Worm (Caenorhabditis elegans) whole organism, L2 larva: ENCODE measurements around the gene pos-1.

Experiments
- C34F6.9 ChIP-seq: fragments of 150-350 bp; optimal IDR thresholded peaks from 2 replicates; lab custom pipeline; 2014; ENCODE audit warnings: missing biosample characterization, missing genetic modification characterization
- F13H6.1 ChIP-seq: sonication (generic microtip); optimal IDR thresholded peaks from 2 replicates; lab custom pipeline; 2016; ENCODE audit warnings: missing genetic modification characterization, missing compliant biosample characterization
- ZK546.5 ChIP-seq: sonication (generic microtip); optimal IDR thresholded peaks from 2 replicates; lab custom pipeline; 2017; ENCODE audit warnings: missing biosample characterization, missing genetic modification characterization
- blmp-1 ChIP-seq: sonication (generic microtip); optimal IDR thresholded peaks from 2 replicates; lab custom pipeline; 2017; ENCODE audit warnings: missing genetic modification characterization, mild to moderate bottlenecking, missing compliant biosample characterization, antibody characterized with exemption, moderate library complexity; ENCODE audit not compliant: insufficient read depth
- crh-2 ChIP-seq: sonication (generic microtip); optimal IDR thresholded peaks from 2 replicates; lab custom pipeline; 2017; ENCODE audit warnings: missing biosample characterization, missing genetic modification characterization
- dmd-4 ChIP-seq: sonication (generic microtip); optimal IDR thresholded peaks from 2 replicates; lab custom pipeline; 2017; ENCODE audit warnings: missing biosample characterization, missing genetic modification characterization
- elt-3 ChIP-seq: sonication (generic microtip); optimal IDR thresholded peaks from 2 replicates; lab custom pipeline; 2017; ENCODE audit warnings: missing biosample characterization, missing genetic modification characterization
- fos-1 ChIP-seq: fragments of 150-350 bp; optimal IDR thresholded peaks from 2 replicates; lab custom pipeline; 2014; ENCODE audit warnings: missing biosample characterization, missing genetic modification characterization
- gmeb-1 ChIP-seq: fragments of 150-350 bp; optimal IDR thresholded peaks from 2 replicates; lab custom pipeline; 2014; ENCODE audit warnings: missing biosample characterization, missing genetic modification characterization
- lsy-2 ChIP-seq, 2 experiments: fragments of 150-350 bp in 1 of 2; sonication (generic microtip) in 1 of 2; optimal IDR thresholded peaks; 2 replicates each; lab custom pipeline; 2014 to 2017; ENCODE audit warnings: missing biosample characterization in 2 of 2, missing genetic modification characterization in 2 of 2
- mab-5 ChIP-seq: fragments of 150-350 bp; optimal IDR thresholded peaks from 2 replicates; lab custom pipeline; 2014; ENCODE audit warnings: missing biosample characterization, missing genetic modification characterization
- mbf-1 ChIP-seq: sonication (generic microtip); optimal IDR thresholded peaks from 2 replicates; lab custom pipeline; 2017; ENCODE audit warnings: missing biosample characterization, missing genetic modification characterization
- nhr-10 ChIP-seq: sonication (generic microtip); optimal IDR thresholded peaks from 2 replicates; lab custom pipeline; 2017; ENCODE audit warnings: missing biosample characterization, missing genetic modification characterization
- nhr-129 ChIP-seq: fragments of 150-350 bp; optimal IDR thresholded peaks from 2 replicates; lab custom pipeline; 2014; ENCODE audit warnings: missing biosample characterization, missing genetic modification characterization
- nhr-21 ChIP-seq: fragments of 150-350 bp; optimal IDR thresholded peaks from 2 replicates; lab custom pipeline; 2014; ENCODE audit warnings: missing biosample characterization, missing genetic modification characterization
- nhr-23 ChIP-seq: fragments of 150-350 bp; optimal IDR thresholded peaks from 2 replicates; lab custom pipeline; 2014; ENCODE audit warnings: missing biosample characterization, missing genetic modification reagents, missing genetic modification characterization
- nhr-237 ChIP-seq: fragments of 150-350 bp; optimal IDR thresholded peaks from 2 replicates; lab custom pipeline; 2014; ENCODE audit warnings: missing biosample characterization, missing genetic modification characterization
- nhr-25 ChIP-seq: fragments of 150-350 bp; sonication (generic microtip); optimal IDR thresholded peaks from 3 replicates; lab custom pipeline; 2014; ENCODE audit warnings: missing biosample characterization, missing genetic modification characterization
- nhr-6 ChIP-seq: fragments of 150-350 bp; optimal IDR thresholded peaks from 2 replicates; lab custom pipeline; 2014; ENCODE audit warnings: missing biosample characterization, missing genetic modification characterization
- nhr-77 ChIP-seq: fragments of 150-350 bp; optimal IDR thresholded peaks from 2 replicates; lab custom pipeline; 2014; ENCODE audit warnings: missing biosample characterization, missing genetic modification characterization
- peb-1 ChIP-seq: fragments of 150-350 bp; optimal IDR thresholded peaks from 2 replicates; lab custom pipeline; 2014; ENCODE audit warnings: missing biosample characterization, missing genetic modification characterization
- sem-4 ChIP-seq: fragments of 150-350 bp; optimal IDR thresholded peaks from 2 replicates; lab custom pipeline; 2014; ENCODE audit warnings: missing biosample characterization, missing genetic modification reagents, missing genetic modification characterization
- sma-3 ChIP-seq: sonication (generic microtip); optimal IDR thresholded peaks from 2 replicates; lab custom pipeline; 2016; ENCODE audit warnings: missing genetic modification reagents, missing genetic modification characterization, missing compliant biosample characterization
- sma-9 ChIP-seq, 2 experiments: fragments of 150-350 bp in 1 of 2; sonication (generic microtip) in 1 of 2; optimal IDR thresholded peaks; 2 replicates each; lab custom pipeline; 2014 to 2016; ENCODE audit warnings: missing genetic modification characterization in 2 of 2, mild to moderate bottlenecking in 1 of 2, missing biosample characterization in 1 of 2, missing compliant biosample characterization in 1 of 2, missing genetic modification reagents in 1 of 2, moderate library complexity in 1 of 2
- snpc-4 ChIP-seq: fragments of 150-350 bp; optimal IDR thresholded peaks from 2 replicates; lab custom pipeline; 2014; ENCODE audit warnings: missing biosample characterization, missing genetic modification characterization
- unc-55 ChIP-seq: fragments of 150-350 bp; sonication (generic microtip); optimal IDR thresholded peaks from 3 replicates; lab custom pipeline; 2014; ENCODE audit warnings: missing biosample characterization, missing genetic modification reagents, missing genetic modification characterization
- ztf-11 ChIP-seq: sonication (generic microtip); optimal IDR thresholded peaks from 2 replicates; lab custom pipeline; 2017; ENCODE audit warnings: missing biosample characterization, missing genetic modification characterization

The pos-1 gene

DNA sequence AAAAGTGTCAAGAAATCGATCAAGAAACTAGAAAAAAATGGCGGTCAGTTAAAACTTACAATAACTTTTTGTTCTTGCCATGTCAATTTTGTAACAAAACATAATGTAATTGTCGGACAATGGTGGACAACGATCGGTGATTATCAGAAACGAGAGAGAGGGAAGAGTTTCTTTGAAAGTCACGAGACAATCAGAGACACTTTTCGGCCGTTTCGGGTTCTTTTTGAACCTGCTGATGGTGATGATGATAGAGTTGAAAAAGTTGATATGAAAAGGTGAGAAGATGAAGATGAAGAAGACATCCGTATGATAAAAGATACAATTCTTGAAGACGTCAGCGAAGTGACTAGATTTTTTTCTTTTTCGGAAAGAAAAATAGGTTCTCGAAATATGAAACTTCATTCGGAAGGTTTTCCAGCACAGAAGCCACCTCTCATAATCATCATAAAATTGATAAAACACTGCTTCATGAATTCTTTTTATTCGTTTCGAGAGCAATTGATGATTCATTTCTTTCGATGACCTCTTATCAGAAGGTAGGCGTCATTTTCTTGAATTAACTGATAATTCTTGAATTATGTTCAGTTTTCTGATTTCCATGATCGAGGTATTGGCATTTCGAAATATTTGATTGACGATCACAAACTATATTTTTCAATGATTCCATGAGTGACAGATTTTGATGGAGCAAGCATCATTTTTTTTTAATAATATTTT is 13.0 kb downstream of the pos-1 start:
- TF ChIP-seq sma-9 (GFP tag; optimal IDR thresholded peaks at IDR 0.05; lab: Kevin White, UChicago), result peak; percentile 50
- TF ChIP-seq sma-9 (tag; optimal IDR thresholded peaks at IDR 0.05; lab: Kevin White, UChicago), result no peak
- peak; percentile 22 for TF ChIP-seq nhr-25 (tag; lab: Kevin White, UChicago)
- TF ChIP-seq fos-1, result peak; percentile 88
- TF ChIP-seq nhr-129 (tag; lab: Kevin White, UChicago), result peak; percentile 52
- TF ChIP-seq sma-3, result peak; percentile 15
- no peak for TF ChIP-seq crh-2 (tag; lab: Kevin White, UChicago)
- peak; percentile 54 for TF ChIP-seq nhr-21
- TF ChIP-seq nhr-23 (tag; lab: Kevin White, UChicago), result no peak

ce11 chrV:8428585-8429414 is 14.9 kb downstream of the pos-1 start:
- peak; percentile 60 for TF ChIP-seq unc-55 (GFP tag; lab: Kevin White, UChicago)
- no peak for TF ChIP-seq gmeb-1
- TF ChIP-seq nhr-129 (tag; lab: Kevin White, UChicago), result no peak
- no peak for TF ChIP-seq nhr-10 (tag; lab: Kevin White, UChicago)
- peak in 1 of 2 experiments; percentile 20 for TF ChIP-seq lsy-2 (tag; optimal IDR thresholded peaks at IDR 0.05; lab: Kevin White, UChicago)
- peak; percentile 59 for TF ChIP-seq C34F6.9 (tag; lab: Kevin White, UChicago)
- TF ChIP-seq sma-9 (GFP tag; optimal IDR thresholded peaks at IDR 0.05; lab: Kevin White, UChicago), result peak; percentile 71
- TF ChIP-seq sma-9 (tag; optimal IDR thresholded peaks at IDR 0.05; lab: Kevin White, UChicago), result no peak

- no peak for TF ChIP-seq elt-3
- TF ChIP-seq fos-1, result peak; percentile 65
- peak; percentile 36 for TF ChIP-seq F13H6.1 (tag; lab: Kevin White, UChicago)
- peak; percentile 36 for TF ChIP-seq nhr-129 (tag; lab: Kevin White, UChicago)
- TF ChIP-seq gmeb-1, result peak; percentile 32
- TF ChIP-seq crh-2 (tag; lab: Kevin White, UChicago), result peak; percentile 37
- TF ChIP-seq nhr-21, result no peak
- TF ChIP-seq sma-9 (GFP tag; optimal IDR thresholded peaks at IDR 0.05; lab: Kevin White, UChicago), result peak; percentile 5
- no peak for TF ChIP-seq sma-9 (tag; optimal IDR thresholded peaks at IDR 0.05; lab: Kevin White, UChicago)
- no peak for TF ChIP-seq snpc-4 (tag; lab: Kevin White, UChicago)
- peak; percentile 35 for TF ChIP-seq nhr-25 (tag; lab: Kevin White, UChicago)
- TF ChIP-seq blmp-1 (tag; lab: Kevin White, UChicago), result peak; percentile 73
These were observed 20.5 kb downstream of the pos-1 start for ce11 chrV:8434400-8434827.

DNA sequence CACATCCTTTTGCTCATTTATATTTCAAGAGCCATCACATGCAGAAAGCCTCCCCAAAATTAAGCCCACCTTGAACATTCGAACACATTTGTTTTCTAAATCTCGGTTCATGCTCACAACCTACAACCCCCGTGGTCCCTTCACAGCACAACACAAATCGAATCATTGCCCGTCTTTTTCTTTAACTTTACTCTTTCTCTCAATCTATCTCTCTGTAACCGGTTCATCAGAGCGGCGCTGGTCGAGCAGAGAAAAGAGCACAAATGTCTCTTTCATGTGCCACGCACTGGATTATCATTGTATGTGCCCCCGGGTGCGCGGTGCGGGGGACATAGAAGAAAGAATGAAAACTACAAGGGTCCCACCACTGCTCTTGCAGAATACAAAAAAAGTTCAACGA is 21.4 kb downstream of the pos-1 start:
- no peak for TF ChIP-seq snpc-4 (tag; lab: Kevin White, UChicago)
- TF ChIP-seq nhr-77, result no peak
- no peak for TF ChIP-seq nhr-237 (tag; lab: Kevin White, UChicago)
- no peak for TF ChIP-seq nhr-6 (tag; lab: Kevin White, UChicago)
- TF ChIP-seq elt-3, result no peak
- no peak for TF ChIP-seq nhr-129 (tag; lab: Kevin White, UChicago)
- TF ChIP-seq ztf-11, result no peak
- no peak for TF ChIP-seq dmd-4 (tag; lab: Kevin White, UChicago)
- no peak for TF ChIP-seq mbf-1 (tag; lab: Kevin White, UChicago)
- no peak for TF ChIP-seq sem-4
- no peak for TF ChIP-seq nhr-25 (tag; lab: Kevin White, UChicago)
- no peak for TF ChIP-seq peb-1 (tag; lab: Kevin White, UChicago)
- TF ChIP-seq C34F6.9 (tag; lab: Kevin White, UChicago), result no peak

DNA sequence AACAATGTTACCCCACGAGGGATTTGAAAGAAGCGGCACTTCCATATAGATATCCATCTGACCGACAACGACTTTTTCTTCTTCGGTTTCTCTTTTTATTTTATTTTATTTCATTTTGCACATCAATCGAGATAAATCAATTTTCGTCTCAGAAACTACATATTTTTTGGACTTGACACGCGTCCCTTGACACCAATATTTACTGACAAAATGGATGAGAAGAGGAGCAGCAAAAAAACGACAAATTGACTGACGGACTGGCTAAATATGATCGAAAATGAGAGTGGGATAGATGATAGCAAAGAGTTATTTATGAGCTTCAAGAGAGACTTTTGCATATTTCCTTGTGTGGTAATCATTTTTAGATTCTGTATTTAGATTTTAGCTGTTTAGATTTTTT is 23.5 kb downstream of the pos-1 start:
- TF ChIP-seq mab-5 (tag; lab: Kevin White, UChicago) (peak; percentile 74), snpc-4 (tag; lab: Kevin White, UChicago) (no peak)

DNA sequence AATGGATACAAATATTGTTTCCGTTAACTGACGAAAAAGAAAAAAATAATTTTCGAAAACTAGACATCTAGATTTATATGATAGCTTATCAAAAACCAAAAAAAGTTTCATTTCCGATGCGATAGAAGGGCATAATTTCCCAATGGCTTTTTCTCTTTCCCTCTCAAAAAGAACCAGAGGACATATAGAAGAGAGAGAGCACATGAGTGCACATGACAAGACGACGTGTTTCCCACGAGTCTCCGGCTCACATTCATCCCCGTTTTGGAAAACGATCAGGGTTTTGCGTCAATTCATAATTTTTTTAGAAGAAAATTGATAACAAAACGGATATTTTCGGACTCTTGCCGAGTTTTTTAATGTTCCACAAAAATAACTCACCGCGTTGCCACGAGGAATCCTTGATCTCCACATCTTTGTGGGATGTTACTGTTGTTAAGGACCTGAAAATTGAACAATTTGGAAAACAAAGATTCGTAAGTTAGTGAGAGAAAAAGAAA is 30.5 kb downstream of the pos-1 start, which contains the start of gene lmd-3:
Gene lmd-3 (minus strand): TSS at position 450 of the 500 bp plus-strand sequence.
- no peak for TF ChIP-seq dmd-4 (tag; lab: Kevin White, UChicago)
- no peak for TF ChIP-seq snpc-4 (tag; lab: Kevin White, UChicago)
- no peak for TF ChIP-seq elt-3
- TF ChIP-seq C34F6.9 (tag; lab: Kevin White, UChicago), result no peak
- no peak for TF ChIP-seq peb-1 (tag; lab: Kevin White, UChicago)
- no peak for TF ChIP-seq nhr-237 (tag; lab: Kevin White, UChicago)
- no peak for TF ChIP-seq nhr-77
- TF ChIP-seq ZK546.5 (tag; lab: Kevin White, UChicago), result no peak
